Fruit fly (Drosophila melanogaster): ENCODE measurements around the gene CG3168.

Gene CG3168

dm6 chrX:6696467-6696866 is 43.3 kb downstream of the CG3168 start (continued):
- TF ChIP-seq chn (GFP tag; optimal IDR thresholded peaks at IDR 0.05) (peak; percentile 37), sqz (GFP tag; optimal IDR thresholded peaks at IDR 0.05) (peak; percentile 43), CG11723 (GFP tag; optimal IDR thresholded peaks at IDR 0.05) (peak; percentile 65), Nf-YC (tag; optimal IDR thresholded peaks at IDR 0.05) (peak; percentile 67), tx (GFP tag; optimal IDR thresholded peaks at IDR 0.05) (peak; percentile 12), CG2712 (tag; optimal IDR thresholded peaks at IDR 0.05) (peak; percentile 70), CG2875 (GFP tag; optimal IDR thresholded peaks at IDR 0.05) (peak; percentile 31), schlank (tag; optimal IDR thresholded peaks at IDR 0.05) (peak; percentile 53), CG14860 (GFP tag; IDR thresholded peaks at IDR 0.05; ENCODE audit: partially characterized antibody) (no peak), CG30431 (GFP tag; optimal IDR thresholded peaks at IDR 0.05) (peak; percentile 42), mam (GFP tag; optimal IDR thresholded peaks at IDR 0.05) (peak; percentile 53), CG31224 (GFP tag; IDR thresholded peaks at IDR 0.05) (no peak), CG10209 (GFP tag; optimal IDR thresholded peaks at IDR 0.05) (peak; percentile 53), crp (GFP tag; optimal IDR thresholded peaks at IDR 0.05) (no peak), Six4 (GFP tag; optimal IDR thresholded peaks at IDR 0.05) (peak; percentile 34), shn (GFP tag; optimal IDR thresholded peaks at IDR 0.05) (peak; percentile 10), CG13894 (tag; optimal IDR thresholded peaks at IDR 0.05) (peak; percentile 82), ssp (GFP tag; IDR thresholded peaks at IDR 0.05) (peak; percentile 35; the same call in 1 of the 2 replicates), wek (GFP tag; optimal IDR thresholded peaks at IDR 0.05) (no peak), dimm (GFP tag; IDR thresholded peaks at IDR 0.05) (no peak), Max (GFP tag; optimal IDR thresholded peaks at IDR 0.05) (peak; percentile 15), Doc3 (GFP tag; IDR thresholded peaks at IDR 0.05; ENCODE audit: partially characterized antibody) (no peak), Dip2 (GFP tag; IDR thresholded peaks at IDR 0.05) (no peak), zen2 (GFP tag; IDR thresholded peaks at IDR 0.05; ENCODE audit: partially characterized antibody) (no peak), CG31365 (tag; optimal IDR thresholded peaks at IDR 0.05) (no peak), CG7271 (tag; optimal IDR thresholded peaks at IDR 0.05) (no peak), CG9876 (GFP tag; optimal IDR thresholded peaks at IDR 0.05) (no peak), CG9817 (tag; optimal IDR thresholded peaks at IDR 0.05) (peak; percentile 51), CG10431 (GFP tag; optimal IDR thresholded peaks at IDR 0.05) (peak; percentile 48), CG15479 (GFP tag; optimal IDR thresholded peaks at IDR 0.05) (no peak), CG7357 (GFP tag; IDR thresholded peaks at IDR 0.05) (no peak), en (GFP tag; optimal IDR thresholded peaks at IDR 0.05) (peak; percentile 9), gfzf (GFP tag; optimal IDR thresholded peaks at IDR 0.05) (no peak), Mrtf (GFP tag; IDR thresholded peaks at IDR 0.05) (0 out of 3 replicates have a peak, but pooled peaks have one; percentile 49), Antp (GFP tag; optimal IDR thresholded peaks at IDR 0.05) (peak; percentile 32), Kr (GFP tag; optimal IDR thresholded peaks at IDR 0.05) (no peak), cas (GFP tag; IDR thresholded peaks at IDR 0.05) (no peak), CG12744 (GFP tag; optimal IDR thresholded peaks at IDR 0.05) (peak; percentile 54), zfh2 (GFP tag; optimal IDR thresholded peaks at IDR 0.05) (peak; percentile 54), CG2202 (tag; optimal IDR thresholded peaks at IDR 0.05) (peak; percentile 27), pros (GFP tag; optimal IDR thresholded peaks at IDR 0.05) (peak; percentile 33), CG17612 (GFP tag; IDR thresholded peaks at IDR 0.05) (no peak), cad (GFP tag; optimal IDR thresholded peaks at IDR 0.05) (no peak), CG10543 (GFP tag; optimal IDR thresholded peaks at IDR 0.05) (peak; percentile 85), CG10654 (GFP tag; optimal IDR thresholded peaks at IDR 0.05) (no peak), peb (GFP tag; IDR thresholded peaks at IDR 0.05) (no peak), kah (GFP tag; optimal IDR thresholded peaks at IDR 0.05) (peak; percentile 10), CG9215 (GFP tag; IDR thresholded peaks at IDR 0.05) (peak; percentile 53), psq (GFP tag; optimal IDR thresholded peaks at IDR 0.05) (peak; percentile 4), CG12769 (tag; optimal IDR thresholded peaks at IDR 0.05) (no peak), cwo (GFP tag; optimal IDR thresholded peaks at IDR 0.05) (peak; percentile 64)

All from whole organism, embryonic.